Fruit fly (Drosophila melanogaster): ENCODE results near the gene Las.

Gene Las

dm6 chr3L:20393357-20393756, 38.8 kb downstream of the Las start, which contains the start of gene CG33969:
TSS of gene CG33969 (minus strand) at chr3L:20393553.
- TF ChIP-seq Bgb (GFP tag; IDR thresholded peaks at IDR 0.05; ENCODE audit: partially characterized antibody) = peak; percentile 6; the same call in 1 of the 2 replicates
- TF ChIP-seq CG32767 (GFP tag; IDR thresholded peaks at IDR 0.05) = no peak
- peak in 1 of 2 experiments; percentile 35 for TF ChIP-seq crp (GFP tag; optimal IDR thresholded peaks at IDR 0.05)
- TF ChIP-seq CG3847 (GFP tag; IDR thresholded peaks at IDR 0.05) = no peak
- TF ChIP-seq emc (GFP tag; optimal IDR thresholded peaks at IDR 0.05) = no peak
- TF ChIP-seq CG12659 (GFP tag; optimal IDR thresholded peaks at IDR 0.05) = peak; percentile 22
- TF ChIP-seq CG13287 (GFP tag; IDR thresholded peaks at IDR 0.05; ENCODE audit: partially characterized antibody) = peak; percentile 58
- no peak for TF ChIP-seq CG1529 (GFP tag; optimal IDR thresholded peaks at IDR 0.05)
- TF ChIP-seq Ets97D (GFP tag; optimal IDR thresholded peaks at IDR 0.05) = peak; percentile 37
- TF ChIP-seq CG8290 (GFP tag; optimal IDR thresholded peaks at IDR 0.05) = no peak
- peak in 1 of 2 experiments; percentile 40 for TF ChIP-seq CG8290 (tag; optimal IDR thresholded peaks at IDR 0.05)
- no peak for TF ChIP-seq fd102C (GFP tag; optimal IDR thresholded peaks at IDR 0.05)
- TF ChIP-seq CG3726 (GFP tag; IDR thresholded peaks at IDR 0.05) = no peak
- TF ChIP-seq CG1024 (GFP tag; IDR thresholded peaks at IDR 0.05) = no peak
- TF ChIP-seq onecut (GFP tag; IDR thresholded peaks at IDR 0.05) = peak; percentile 92
- peak; percentile 37; the same call in 1 of the 2 replicates for TF ChIP-seq E2f2 (GFP tag; IDR thresholded peaks at IDR 0.05)
- peak; percentile 62 for TF ChIP-seq CG17186 (GFP tag; optimal IDR thresholded peaks at IDR 0.05)
- TF ChIP-seq HLH4C (GFP tag; IDR thresholded peaks at IDR 0.05; ENCODE audit: partially characterized antibody) = peak; percentile 14; the same call in 1 of the 3 replicates
- no peak for TF ChIP-seq CG1602 (GFP tag; optimal IDR thresholded peaks at IDR 0.05)
- TF ChIP-seq CG3838 (GFP tag; optimal IDR thresholded peaks at IDR 0.05) = no peak
- no peak for TF ChIP-seq CG6813 (GFP tag; optimal IDR thresholded peaks at IDR 0.05)
- TF ChIP-seq D19B (GFP tag; optimal IDR thresholded peaks at IDR 0.05) = no peak
- peak; percentile 44 for TF ChIP-seq Dp (GFP tag; optimal IDR thresholded peaks at IDR 0.05)
- no peak for TF ChIP-seq CG8765 (GFP tag; IDR thresholded peaks at IDR 0.05)
- TF ChIP-seq Asciz (GFP tag; optimal IDR thresholded peaks at IDR 0.05) = no peak
- TF ChIP-seq ssp (GFP tag; IDR thresholded peaks at IDR 0.05) = no peak
- TF ChIP-seq MESR4 (GFP tag; optimal IDR thresholded peaks at IDR 0.05) = peak; percentile 57
- TF ChIP-seq MBD-R2 (GFP tag; IDR thresholded peaks at IDR 0.05) = peak; percentile 63
- no peak for TF ChIP-seq CG7271 (tag; optimal IDR thresholded peaks at IDR 0.05)
- no peak for TF ChIP-seq gsb (GFP tag; IDR thresholded peaks at IDR 0.05)
- peak; percentile 39; the same call in 1 of the 4 replicates for TF ChIP-seq Dll (GFP tag; IDR thresholded peaks at IDR 0.05; ENCODE audit: partially characterized antibody)
- TF ChIP-seq row (GFP tag; IDR thresholded peaks at IDR 0.05) = no peak
- TF ChIP-seq gfzf (GFP tag; optimal IDR thresholded peaks at IDR 0.05) = peak; percentile 29
- TF ChIP-seq gsb-n (tag; optimal IDR thresholded peaks at IDR 0.05) = no peak
- no peak for TF ChIP-seq al (GFP tag; IDR thresholded peaks at IDR 0.05)
- peak; percentile 33 for TF ChIP-seq trem (tag; optimal IDR thresholded peaks at IDR 0.05)
- no peak for TF ChIP-seq Nf-YB (GFP tag; optimal IDR thresholded peaks at IDR 0.05)
- TF ChIP-seq lbe (GFP tag; optimal IDR thresholded peaks at IDR 0.05) = peak; percentile 21
- TF ChIP-seq hbn (GFP tag; IDR thresholded peaks at IDR 0.05; ENCODE audit: partially characterized antibody) = peak; percentile 32; the same call in 1 of the 2 replicates
- peak; percentile 20 for TF ChIP-seq Vsx1 (GFP tag; optimal IDR thresholded peaks at IDR 0.05)
- 0 out of 2 replicates have a peak, but pooled peaks have one; percentile 26 for TF ChIP-seq ato (GFP tag; IDR thresholded peaks at IDR 0.05; ENCODE audit: partially characterized antibody)
- TF ChIP-seq Pdp1 (GFP tag; optimal IDR thresholded peaks at IDR 0.05) = peak in 1 of 2 experiments; percentile 46
- peak; percentile 58 for TF ChIP-seq YL-1 (GFP tag; optimal IDR thresholded peaks at IDR 0.05)
- peak; percentile 66 for TF ChIP-seq CG1603 (tag; optimal IDR thresholded peaks at IDR 0.05)
- TF ChIP-seq CG15514 (GFP tag; optimal IDR thresholded peaks at IDR 0.05) = peak; percentile 42
- TF ChIP-seq lab (GFP tag; optimal IDR thresholded peaks at IDR 0.05) = peak; percentile 3
- TF ChIP-seq Med (GFP tag) = peak; percentile 65
- TF ChIP-seq CG9437 (GFP tag; optimal IDR thresholded peaks at IDR 0.05) = peak; percentile 58
- TF ChIP-seq CG2120 (GFP tag; optimal IDR thresholded peaks at IDR 0.05) = peak; percentile 16
- no peak for TF ChIP-seq Elba2 (GFP tag; optimal IDR thresholded peaks at IDR 0.05)

Data from whole organism, embryonic.